Worm (Caenorhabditis elegans) whole organism, mixed stage, embryonic: ENCODE results near the gene sulp-5.

Experiments
- M03D4.4 ChIP-seq: sonication (generic microtip); optimal IDR thresholded peaks from 2 replicates; lab custom pipeline; 2017; ENCODE audit warnings: mild to moderate bottlenecking, missing genetic modification characterization, missing compliant biosample characterization
- bed-3 ChIP-seq: fragments of 200-800 bp; sonication (Bioruptor generic); optimal IDR thresholded peaks from 3 replicates; lab custom pipeline; 2018; ENCODE audit warnings: mild to moderate bottlenecking, missing genetic modification characterization, moderate library complexity, missing compliant biosample characterization
- ces-1 ChIP-seq: fragments of 150-350 bp; optimal IDR thresholded peaks from 2 replicates; lab custom pipeline; 2014; ENCODE audit warnings: missing biosample characterization, missing genetic modification reagents, missing genetic modification characterization
- drap-1 ChIP-seq: fragments of 200-800 bp; sonication (Bioruptor generic); optimal IDR thresholded peaks from 3 replicates; lab custom pipeline; 2018; ENCODE audit warnings: mild to moderate bottlenecking, missing genetic modification characterization, missing compliant biosample characterization
- ham-2 ChIP-seq: fragments of 200-800 bp; sonication (Bioruptor generic); optimal IDR thresholded peaks from 2 replicates; lab custom pipeline; 2018; ENCODE audit warnings: mild to moderate bottlenecking, missing genetic modification characterization, missing compliant biosample characterization
- lin-13 ChIP-seq: fragments of 150-350 bp; optimal IDR thresholded peaks from 2 replicates; lab custom pipeline; 2014; ENCODE audit warnings: missing biosample characterization, missing genetic modification characterization
- nhr-237 ChIP-seq: fragments of 150-350 bp; optimal IDR thresholded peaks from 2 replicates; lab custom pipeline; 2014; ENCODE audit warnings: missing biosample characterization, missing genetic modification characterization
- nhr-76 ChIP-seq: sonication (generic microtip); optimal IDR thresholded peaks from 2 replicates; lab custom pipeline; 2017; ENCODE audit warnings: missing biosample characterization, missing genetic modification characterization
- pha-4 ChIP-seq: fragments of 150-350 bp; optimal IDR thresholded peaks from 2 replicates; lab custom pipeline; 2018; ENCODE audit warnings: missing biosample characterization, missing genetic modification reagents, missing genetic modification characterization
- snpc-4 ChIP-seq: fragments of 150-350 bp; optimal IDR thresholded peaks from 2 replicates; lab custom pipeline; 2014; ENCODE audit warnings: missing biosample characterization, missing genetic modification characterization
- sptf-1 ChIP-seq: sonication (generic microtip); optimal IDR thresholded peaks from 2 replicates; lab custom pipeline; 2017; ENCODE audit warnings: mild to moderate bottlenecking, missing genetic modification characterization, moderate library complexity, missing compliant biosample characterization
- zip-8 ChIP-seq: fragments of 150-350 bp; optimal IDR thresholded peaks from 2 replicates; lab custom pipeline; 2014; ENCODE audit warnings: missing biosample characterization, missing genetic modification characterization
- ztf-11 ChIP-seq: fragments of 150-350 bp; optimal IDR thresholded peaks from 2 replicates; lab custom pipeline; 2014; ENCODE audit warnings: missing biosample characterization, missing genetic modification characterization

- no peak for TF ChIP-seq ztf-11
- TF ChIP-seq sptf-1 (tag; lab: Kevin White, UChicago) = no peak
- no peak for TF ChIP-seq M03D4.4 (tag; lab: Kevin White, UChicago)
- TF ChIP-seq lin-13 (tag; lab: Kevin White, UChicago) = no peak
- TF ChIP-seq ham-2 (GFP tag; lab: Kevin White, UChicago) = no peak
- no peak for TF ChIP-seq snpc-4 (tag; lab: Kevin White, UChicago)
- TF ChIP-seq pha-4 (tag; lab: Kevin White, UChicago) = no peak
- no peak for TF ChIP-seq nhr-237
- TF ChIP-seq ces-1 = no peak
- TF ChIP-seq nhr-76 (tag; lab: Kevin White, UChicago) = no peak
- TF ChIP-seq bed-3 (GFP tag; lab: Kevin White, UChicago) = no peak
- TF ChIP-seq zip-8 = no peak
- TF ChIP-seq drap-1 (GFP tag; lab: Kevin White, UChicago) = no peak
Measured at ce11 chrV:11843678-11844366, 36.0 kb upstream of the sulp-5 start, which contains the start of gene nphp-4.
